Worm (Caenorhabditis elegans): ENCODE measurements around the gene F54F7.6.

- no peak for TF ChIP-seq ztf-11 (tag; optimal IDR thresholded peaks at IDR 0.05)
- no peak for TF ChIP-seq unc-39 (tag; optimal IDR thresholded peaks at IDR 0.05)
- no peak for TF ChIP-seq nhr-237 (tag; optimal IDR thresholded peaks at IDR 0.05)
These were observed 48.4 kb upstream of the F54F7.6 start for ce11 chrX:11816825-11817224.
